Worm (Caenorhabditis elegans) whole organism, mixed stage, embryonic: ENCODE results near the gene grsp-1.

Experiments used
- M03D4.4 ChIP-seq: sonication (generic microtip); optimal IDR thresholded peaks from 2 replicates; lab custom pipeline; 2017; ENCODE audit warnings: mild to moderate bottlenecking, missing genetic modification characterization, missing compliant biosample characterization
- bed-3 ChIP-seq: fragments of 200-800 bp; sonication (Bioruptor generic); optimal IDR thresholded peaks from 3 replicates; lab custom pipeline; 2018; ENCODE audit warnings: mild to moderate bottlenecking, missing genetic modification characterization, moderate library complexity, missing compliant biosample characterization
- blmp-1 ChIP-seq: fragments of 150-350 bp; optimal IDR thresholded peaks from 2 replicates; lab custom pipeline; 2014; ENCODE audit warnings: missing biosample characterization, missing genetic modification characterization
- ceh-39 ChIP-seq: fragments of 150-350 bp; optimal IDR thresholded peaks from 2 replicates; lab custom pipeline; 2014; ENCODE audit warnings: missing biosample characterization, missing genetic modification characterization
- ceh-43 ChIP-seq: fragments of 200-800 bp; sonication (Bioruptor generic); optimal IDR thresholded peaks from 2 replicates; lab custom pipeline; 2018; ENCODE audit warnings: mild to moderate bottlenecking, missing genetic modification characterization, moderate library complexity, missing compliant biosample characterization
- ceh-83 ChIP-seq: fragments of 200-800 bp; sonication (Bioruptor generic); optimal IDR thresholded peaks from 2 replicates; lab custom pipeline; 2018; ENCODE audit warnings: mild to moderate bottlenecking, missing genetic modification characterization, missing compliant biosample characterization
- cnd-1 ChIP-seq: fragments of 200-800 bp; sonication (Bioruptor generic); optimal IDR thresholded peaks from 2 replicates; lab custom pipeline; 2018; ENCODE audit warnings: mild to moderate bottlenecking, missing genetic modification characterization, missing compliant biosample characterization
- elt-1 ChIP-seq: sonication (generic microtip); optimal IDR thresholded peaks from 2 replicates; lab custom pipeline; 2017; ENCODE audit warnings: missing genetic modification characterization, mild to moderate bottlenecking, missing compliant biosample characterization, antibody characterized with exemption, moderate library complexity, borderline replicate concordance; ENCODE audit not compliant: insufficient read depth
- elt-3 ChIP-seq: fragments of 150-350 bp; optimal IDR thresholded peaks from 2 replicates; lab custom pipeline; 2014; ENCODE audit warnings: missing biosample characterization, missing genetic modification characterization
- flh-1 ChIP-seq: fragments of 200-800 bp; sonication (Bioruptor generic); optimal IDR thresholded peaks from 2 replicates; lab custom pipeline; 2018; ENCODE audit warnings: mild to moderate bottlenecking, missing genetic modification characterization, moderate library complexity, missing compliant biosample characterization
- ham-2 ChIP-seq: fragments of 200-800 bp; sonication (Bioruptor generic); optimal IDR thresholded peaks from 2 replicates; lab custom pipeline; 2018; ENCODE audit warnings: mild to moderate bottlenecking, missing genetic modification characterization, missing compliant biosample characterization
- hlh-1 ChIP-seq: fragments of 150-350 bp; optimal IDR thresholded peaks from 2 replicates; lab custom pipeline; 2014; ENCODE audit warnings: missing biosample characterization, missing genetic modification reagents, missing genetic modification characterization
- lin-32 ChIP-seq: fragments of 200-800 bp; sonication (Bioruptor generic); optimal IDR thresholded peaks from 2 replicates; lab custom pipeline; 2018; ENCODE audit warnings: mild to moderate bottlenecking, missing genetic modification characterization, missing compliant biosample characterization
- lsy-2 ChIP-seq: fragments of 150-350 bp; optimal IDR thresholded peaks from 2 replicates; lab custom pipeline; 2014; ENCODE audit warnings: missing biosample characterization, missing genetic modification characterization
- mab-5 ChIP-seq: fragments of 150-350 bp; optimal IDR thresholded peaks from 2 replicates; lab custom pipeline; 2014; ENCODE audit warnings: missing biosample characterization, missing genetic modification characterization
- mep-1 ChIP-seq: fragments of 150-350 bp; optimal IDR thresholded peaks from 2 replicates; lab custom pipeline; 2017; ENCODE audit warnings: missing biosample characterization, missing genetic modification reagents, missing genetic modification characterization, inconsistent platforms
- nhr-12 ChIP-seq: fragments of 150-350 bp; optimal IDR thresholded peaks from 2 replicates; lab custom pipeline; 2014; ENCODE audit warnings: missing biosample characterization, missing genetic modification characterization
- nhr-2 ChIP-seq: fragments of 150-350 bp; optimal IDR thresholded peaks from 2 replicates; lab custom pipeline; 2014; ENCODE audit warnings: missing biosample characterization, missing genetic modification characterization
- nhr-237 ChIP-seq: fragments of 150-350 bp; optimal IDR thresholded peaks from 2 replicates; lab custom pipeline; 2014; ENCODE audit warnings: missing biosample characterization, missing genetic modification characterization
- nhr-28 ChIP-seq: fragments of 150-350 bp; optimal IDR thresholded peaks from 2 replicates; lab custom pipeline; 2014; ENCODE audit warnings: missing biosample characterization, missing genetic modification characterization
- nhr-76 ChIP-seq: sonication (generic microtip); optimal IDR thresholded peaks from 2 replicates; lab custom pipeline; 2017; ENCODE audit warnings: missing biosample characterization, missing genetic modification characterization
- pha-4 ChIP-seq: fragments of 150-350 bp; optimal IDR thresholded peaks from 2 replicates; lab custom pipeline; 2018; ENCODE audit warnings: missing biosample characterization, missing genetic modification reagents, missing genetic modification characterization
- sem-2 ChIP-seq: fragments of 200-800 bp; sonication (Bioruptor generic); optimal IDR thresholded peaks from 2 replicates; lab custom pipeline; 2018; ENCODE audit warnings: mild to moderate bottlenecking, missing genetic modification characterization, missing compliant biosample characterization
- snpc-4 ChIP-seq: fragments of 150-350 bp; optimal IDR thresholded peaks from 2 replicates; lab custom pipeline; 2014; ENCODE audit warnings: missing biosample characterization, missing genetic modification characterization
- sptf-1 ChIP-seq: sonication (generic microtip); optimal IDR thresholded peaks from 2 replicates; lab custom pipeline; 2017; ENCODE audit warnings: mild to moderate bottlenecking, missing genetic modification characterization, moderate library complexity, missing compliant biosample characterization
- tbx-8 ChIP-seq: fragments of 200-800 bp; sonication (Bioruptor generic); optimal IDR thresholded peaks from 2 replicates; lab custom pipeline; 2018; ENCODE audit warnings: mild to moderate bottlenecking, missing genetic modification characterization, moderate library complexity, missing compliant biosample characterization
- unc-120 ChIP-seq: sonication (generic microtip); optimal IDR thresholded peaks from 2 replicates; lab custom pipeline; 2017; ENCODE audit warnings: missing genetic modification characterization, missing compliant biosample characterization; ENCODE audit not compliant: poor library complexity, severe bottlenecking
- unc-39 ChIP-seq: fragments of 150-350 bp; optimal IDR thresholded peaks from 2 replicates; lab custom pipeline; 2014; ENCODE audit warnings: missing biosample characterization, missing genetic modification characterization
- unc-62 ChIP-seq: fragments of 150-350 bp; optimal IDR thresholded peaks from 2 replicates; lab custom pipeline; 2014; ENCODE audit warnings: missing biosample characterization, missing genetic modification reagents, missing genetic modification characterization
- zip-8 ChIP-seq: fragments of 150-350 bp; optimal IDR thresholded peaks from 2 replicates; lab custom pipeline; 2014; ENCODE audit warnings: missing biosample characterization, missing genetic modification characterization
- ztf-11 ChIP-seq: fragments of 150-350 bp; optimal IDR thresholded peaks from 2 replicates; lab custom pipeline; 2014; ENCODE audit warnings: missing biosample characterization, missing genetic modification characterization

grsp-1 gene

DNA sequence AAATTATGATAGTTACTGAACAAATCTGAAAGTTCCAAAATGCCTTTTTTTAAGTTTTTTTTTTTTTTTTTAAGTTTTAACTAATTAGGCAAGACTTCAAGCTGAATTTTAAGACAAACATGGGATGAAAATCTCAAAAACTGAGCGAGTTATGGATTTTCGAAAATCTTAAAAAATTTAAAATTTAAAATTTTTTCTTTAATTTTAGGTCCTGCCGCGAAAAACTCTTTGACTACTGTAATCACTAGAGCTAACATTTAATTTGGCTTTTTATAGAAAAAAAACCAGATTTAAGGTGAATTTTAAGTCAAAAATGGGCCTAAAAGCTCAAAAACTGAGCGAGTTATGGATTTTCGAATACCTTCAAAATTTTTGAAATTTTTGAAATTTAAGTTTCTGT is at the start of gene grsp-1:
Gene grsp-1 (plus strand): TSS at position 301 of the 400 bp plus-strand sequence.
- TF ChIP-seq ceh-43 (GFP tag; lab: Kevin White, UChicago) (no peak), unc-39 (no peak), nhr-28 (tag; lab: Kevin White, UChicago) (no peak), unc-62 (no peak), ztf-11 (tag; lab: Kevin White, UChicago) (no peak), elt-1 (tag; lab: Kevin White, UChicago) (no peak), nhr-76 (tag; lab: Kevin White, UChicago) (no peak), hlh-1 (tag; lab: Kevin White, UChicago) (no peak), mab-5 (no peak), zip-8 (tag; lab: Kevin White, UChicago) (no peak), sem-2 (GFP tag; lab: Kevin White, UChicago) (no peak), unc-120 (tag; lab: Kevin White, UChicago) (no peak), snpc-4 (no peak), nhr-237 (tag; lab: Kevin White, UChicago) (no peak), blmp-1 (tag; lab: Kevin White, UChicago) (no peak), ceh-83 (GFP tag; lab: Kevin White, UChicago) (no peak), lsy-2 (tag; lab: Kevin White, UChicago) (no peak), ham-2 (GFP tag; lab: Kevin White, UChicago) (no peak), ceh-39 (tag; lab: Kevin White, UChicago) (no peak), mep-1 (tag; lab: Kevin White, UChicago) (no peak)

DNA sequence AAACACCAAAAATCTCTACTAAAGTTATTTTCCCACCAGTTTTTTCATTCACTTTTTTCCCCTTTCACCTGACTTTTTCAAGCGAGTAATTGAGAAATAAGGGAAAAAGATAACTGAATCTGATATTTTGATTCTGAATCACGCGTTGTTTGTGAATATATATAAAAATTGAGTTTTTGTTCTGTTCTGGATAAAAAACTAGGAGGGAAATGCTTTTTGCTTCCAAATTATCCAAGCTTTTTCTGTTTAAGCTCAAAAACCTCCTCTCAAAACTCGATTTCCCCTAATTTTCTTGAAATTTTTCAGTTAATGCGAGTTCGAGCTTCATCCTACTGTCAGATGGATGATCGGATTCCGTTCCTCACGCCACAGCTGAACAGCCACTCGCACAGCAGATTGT is 44.2 kb upstream of the grsp-1 start, which contains the start of gene kcnl-1:
Gene kcnl-1 (plus strand): TSS at position 301 of the 400 bp plus-strand sequence.
- TF ChIP-seq lsy-2 (tag; lab: Kevin White, UChicago) = no peak
- no peak for TF ChIP-seq sptf-1 (tag; lab: Kevin White, UChicago)
- no peak for TF ChIP-seq nhr-76 (tag; lab: Kevin White, UChicago)
- no peak for TF ChIP-seq cnd-1 (tag; lab: Kevin White, UChicago)
- no peak for TF ChIP-seq tbx-8 (GFP tag; lab: Kevin White, UChicago)
- TF ChIP-seq nhr-2 (tag; lab: Kevin White, UChicago) = no peak
- TF ChIP-seq ceh-43 (GFP tag; lab: Kevin White, UChicago) = no peak
- TF ChIP-seq unc-62 = no peak
- TF ChIP-seq ceh-83 (GFP tag; lab: Kevin White, UChicago) = no peak
- TF ChIP-seq lin-32 (GFP tag; lab: Kevin White, UChicago) = no peak
- TF ChIP-seq nhr-28 (tag; lab: Kevin White, UChicago) = no peak
- TF ChIP-seq sem-2 (GFP tag; lab: Kevin White, UChicago) = no peak
- TF ChIP-seq flh-1 (GFP tag; lab: Kevin White, UChicago) = no peak
- no peak for TF ChIP-seq bed-3 (GFP tag; lab: Kevin White, UChicago)
- TF ChIP-seq nhr-237 (tag; lab: Kevin White, UChicago) = no peak
- TF ChIP-seq elt-3 (tag; lab: Kevin White, UChicago) = no peak
- no peak for TF ChIP-seq ham-2 (GFP tag; lab: Kevin White, UChicago)
- no peak for TF ChIP-seq zip-8 (tag; lab: Kevin White, UChicago)

DNA sequence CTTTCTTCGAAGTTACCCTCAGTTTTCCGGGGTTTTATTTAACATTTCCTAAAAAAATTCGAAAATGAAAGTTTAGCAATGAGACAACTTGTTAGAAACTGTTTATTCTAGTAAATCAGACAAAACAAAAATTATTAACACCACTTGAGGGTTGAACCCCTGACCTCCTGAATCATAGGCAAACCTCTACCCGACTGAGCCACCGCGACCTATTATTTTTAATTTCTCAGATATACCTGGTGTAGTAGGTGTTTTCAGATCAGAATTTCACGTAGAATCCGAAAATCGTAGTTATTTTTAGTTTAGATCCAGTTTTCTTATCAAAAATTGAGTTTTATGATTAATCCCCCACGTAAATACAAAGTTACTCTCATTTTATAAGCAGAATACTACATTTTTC is 39.2 kb upstream of the grsp-1 start:
- TF ChIP-seq pha-4 (tag; lab: Kevin White, UChicago) = no peak
- TF ChIP-seq tbx-8 (GFP tag; lab: Kevin White, UChicago) = no peak
- TF ChIP-seq snpc-4 = no peak
- TF ChIP-seq zip-8 (tag; lab: Kevin White, UChicago) = no peak
- TF ChIP-seq unc-62 = no peak
- TF ChIP-seq sem-2 (GFP tag; lab: Kevin White, UChicago) = no peak

DNA sequence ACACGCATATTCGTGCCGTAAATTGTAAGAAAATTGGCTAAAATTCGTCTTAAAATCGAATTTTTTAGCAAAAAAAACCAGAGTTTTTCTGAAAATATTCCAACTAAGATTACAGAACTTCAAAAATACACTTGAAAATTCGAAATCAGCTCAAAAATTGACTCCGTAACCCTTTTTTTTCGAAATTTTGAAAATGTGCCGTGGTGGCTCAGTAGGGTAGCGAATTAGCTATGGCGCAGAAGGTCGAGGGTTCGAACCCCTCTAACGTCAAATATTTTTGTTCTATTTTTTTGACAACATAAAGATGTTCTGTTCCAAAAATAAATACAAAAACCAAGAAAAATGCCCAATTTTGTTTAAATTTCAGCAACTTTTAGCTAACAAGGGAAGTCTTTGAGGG is 29.8 kb upstream of the grsp-1 start:
- TF ChIP-seq blmp-1 (tag; lab: Kevin White, UChicago) (no peak), ceh-39 (tag; lab: Kevin White, UChicago) (no peak), snpc-4 (no peak), lsy-2 (tag; lab: Kevin White, UChicago) (no peak), mep-1 (tag; lab: Kevin White, UChicago) (no peak), unc-39 (no peak), nhr-2 (tag; lab: Kevin White, UChicago) (no peak), bed-3 (GFP tag; lab: Kevin White, UChicago) (no peak), tbx-8 (GFP tag; lab: Kevin White, UChicago) (no peak), mab-5 (no peak), ceh-43 (GFP tag; lab: Kevin White, UChicago) (no peak), zip-8 (tag; lab: Kevin White, UChicago) (no peak), unc-62 (no peak), cnd-1 (tag; lab: Kevin White, UChicago) (no peak), nhr-76 (tag; lab: Kevin White, UChicago) (no peak), flh-1 (GFP tag; lab: Kevin White, UChicago) (no peak), ham-2 (GFP tag; lab: Kevin White, UChicago) (no peak), nhr-12 (tag; lab: Kevin White, UChicago) (no peak), M03D4.4 (tag; lab: Kevin White, UChicago) (no peak)
- TF ChIP-seq, all 35 proteins: peak for 0
